Fruit fly (Drosophila melanogaster) whole organism, embryonic: ENCODE data around the gene Kdm5.

Experiments
- BEAF-32 ChIP-seq: fragments of 200-800 bp; sonication (Bioruptor generic); optimal IDR thresholded peaks from 3 replicates; lab custom pipeline; 2017; ENCODE audit warnings: missing biosample characterization, missing genetic modification characterization, mild to moderate bottlenecking, moderate library complexity, missing genetic modification reagents
- CG10147 ChIP-seq: fragments of 200-800 bp; sonication (Bioruptor generic); optimal IDR thresholded peaks from 2 replicates; lab custom pipeline; 2019; ENCODE audit warnings: missing biosample characterization, mild to moderate bottlenecking, missing genetic modification characterization, moderate library complexity
- CG12391 ChIP-seq: fragments of 200-800 bp; sonication (Bioruptor generic); optimal IDR thresholded peaks from 3 replicates; lab custom pipeline; 2018; ENCODE audit warnings: missing biosample characterization, mild to moderate bottlenecking, missing genetic modification characterization, moderate library complexity
- CG12942 ChIP-seq: fragments of 200-800 bp; sonication (Bioruptor generic); optimal IDR thresholded peaks from 3 replicates; lab custom pipeline; 2016; ENCODE audit warnings: missing biosample characterization, missing genetic modification characterization
- CG14965 ChIP-seq: fragments of 200-800 bp; sonication (Bioruptor generic); optimal IDR thresholded peaks from 2 replicates; lab custom pipeline; 2016; ENCODE audit warnings: missing biosample characterization, missing genetic modification characterization, borderline replicate concordance
- CG1529 ChIP-seq: fragments of 200-800 bp; sonication (Bioruptor generic); optimal IDR thresholded peaks from 3 replicates; lab custom pipeline; 2018; ENCODE audit warnings: missing biosample characterization, missing genetic modification characterization
- CG15696 ChIP-seq: fragments of 200-800 bp; sonication (Bioruptor generic); optimal IDR thresholded peaks from 2 replicates; lab custom pipeline; 2019; ENCODE audit warnings: missing biosample characterization, mild to moderate bottlenecking, missing genetic modification characterization, moderate library complexity
- CG17328 ChIP-seq: fragments of 200-800 bp; sonication (Bioruptor generic); IDR thresholded peaks from 2 replicates; pipeline ENCODE4 v1.3.6; 2022; ENCODE audit warnings: missing biosample characterization, missing genetic modification characterization
- CG18619 ChIP-seq: fragments of 200-800 bp; sonication (Bioruptor generic); optimal IDR thresholded peaks from 3 replicates; lab custom pipeline; 2017; ENCODE audit warnings: missing biosample characterization, mild to moderate bottlenecking, missing genetic modification characterization
- CG34422 ChIP-seq: fragments of 200-800 bp; sonication (Bioruptor generic); IDR thresholded peaks from 3 replicates; pipeline ENCODE4 v1.3.6; 2022; ENCODE audit warnings: missing biosample characterization, missing genetic modification characterization
- CG6689 ChIP-seq: fragments of 200-800 bp; sonication (Bioruptor generic); IDR thresholded peaks from 2 replicates; pipeline ENCODE4 v1.3.6; 2022; ENCODE audit warnings: missing biosample characterization, missing genetic modification characterization
- CHES-1-like ChIP-seq: fragments of 200-800 bp; sonication (Bioruptor generic); optimal IDR thresholded peaks from 2 replicates; lab custom pipeline; 2016; ENCODE audit warnings: missing biosample characterization, missing genetic modification characterization
- Camta ChIP-seq: fragments of 200-800 bp; sonication (Bioruptor generic); optimal IDR thresholded peaks from 2 replicates; lab custom pipeline; 2016; ENCODE audit warnings: missing biosample characterization, missing genetic modification characterization
- D19A ChIP-seq: fragments of 200-800 bp; optimal IDR thresholded peaks from 3 replicates; lab custom pipeline; 2019; ENCODE audit warnings: missing biosample characterization, mild to moderate bottlenecking, missing genetic modification characterization, moderate library complexity
- Drgx ChIP-seq: fragments of 200-800 bp; sonication (Bioruptor generic); IDR thresholded peaks from 2 replicates; pipeline ENCODE4 v1.3.6; 2022; ENCODE audit warnings: missing biosample characterization, missing genetic modification characterization
- E2f2 ChIP-seq: fragments of 200-800 bp; sonication (Bioruptor generic); IDR thresholded peaks from 2 replicates; pipeline ENCODE4 v1.3.6; 2022; ENCODE audit warnings: missing biosample characterization, missing genetic modification characterization
- H2.0 ChIP-seq: fragments of 200-800 bp; sonication (Bioruptor generic); IDR thresholded peaks from 2 replicates; pipeline ENCODE4 v1.3.6; 2022; ENCODE audit warnings: missing biosample characterization, missing genetic modification characterization
- Hmr ChIP-seq: fragments of 200-800 bp; sonication (Bioruptor generic); optimal IDR thresholded peaks from 3 replicates; lab custom pipeline; 2017; ENCODE audit warnings: mild to moderate bottlenecking, missing biosample characterization, missing genetic modification reagents, missing genetic modification characterization
- Med ChIP-seq: fragments of 200-800 bp; sonication (Bioruptor generic); peaks from one replicate; lab custom pipeline; 2016; ENCODE audit warnings: missing biosample characterization, missing genetic modification characterization, mild to moderate bottlenecking, inconsistent platforms, moderate library complexity
- Scr ChIP-seq: fragments of 200-800 bp; sonication (Bioruptor generic); IDR thresholded peaks from 2 replicates; pipeline ENCODE4 v1.3.6; 2022; ENCODE audit warnings: missing biosample characterization, missing genetic modification characterization; ENCODE audit not compliant: partially characterized antibody
- TFAM ChIP-seq: fragments of 200-800 bp; sonication (Bioruptor generic); optimal IDR thresholded peaks from 2 replicates; lab custom pipeline; 2017; ENCODE audit warnings: missing biosample characterization, missing genetic modification characterization, inconsistent platforms
- amos ChIP-seq: fragments of 200-800 bp; sonication (Bioruptor generic); IDR thresholded peaks from 2 replicates; pipeline ENCODE4 v1.3.6; 2022; ENCODE audit warnings: missing biosample characterization, missing genetic modification characterization; ENCODE audit not compliant: partially characterized antibody
- bbx ChIP-seq: fragments of 200-800 bp; sonication (Bioruptor generic); IDR thresholded peaks from 2 replicates; pipeline ENCODE4 v1.3.6; 2022; ENCODE audit warnings: missing biosample characterization, missing genetic modification characterization; ENCODE audit not compliant: partially characterized antibody
- crp ChIP-seq, 2 experiments: fragments of 200-800 bp; sonication (Bioruptor generic); optimal IDR thresholded peaks; 2 replicates in 1 of 2; 3 replicates in 1 of 2; lab custom pipeline; 2017; ENCODE audit warnings: missing biosample characterization in 2 of 2, missing genetic modification characterization in 2 of 2, mild to moderate bottlenecking in 1 of 2, moderate library complexity in 1 of 2
- ewg ChIP-seq: fragments of 200-800 bp; sonication (Bioruptor generic); optimal IDR thresholded peaks from 3 replicates; lab custom pipeline; 2017; ENCODE audit warnings: mild to moderate bottlenecking, missing biosample characterization, missing genetic modification reagents, missing genetic modification characterization
- fd3F ChIP-seq: fragments of 200-800 bp; sonication (Bioruptor generic); optimal IDR thresholded peaks from 2 replicates; lab custom pipeline; 2018; ENCODE audit warnings: missing biosample characterization, mild to moderate bottlenecking, missing genetic modification characterization, moderate library complexity
- ftz-f1 ChIP-seq: fragments of 200-800 bp; sonication (Bioruptor generic); optimal IDR thresholded peaks from 2 replicates; lab custom pipeline; 2016; ENCODE audit warnings: missing biosample characterization, missing genetic modification characterization
- lab ChIP-seq: fragments of 200-800 bp; sonication (Bioruptor generic); optimal IDR thresholded peaks from 3 replicates; lab custom pipeline; 2017; ENCODE audit warnings: missing biosample characterization, missing genetic modification characterization, mild to moderate bottlenecking, moderate library complexity, missing genetic modification reagents
- nau ChIP-seq: fragments of 200-800 bp; sonication (Bioruptor generic); optimal IDR thresholded peaks from 3 replicates; lab custom pipeline; 2017; ENCODE audit warnings: missing biosample characterization, mild to moderate bottlenecking, missing genetic modification characterization, missing genetic modification reagents
- odd ChIP-seq: fragments of 200-800 bp; sonication (Bioruptor generic); optimal IDR thresholded peaks from 2 replicates; lab custom pipeline; 2017; ENCODE audit warnings: missing biosample characterization, mild to moderate bottlenecking, missing genetic modification characterization
- pb ChIP-seq: fragments of 200-800 bp; sonication (Bioruptor generic); optimal IDR thresholded peaks from 3 replicates; lab custom pipeline; 2016; ENCODE audit warnings: missing biosample characterization, missing genetic modification characterization
- pita ChIP-seq: fragments of 200-800 bp; sonication (Bioruptor generic); optimal IDR thresholded peaks from 2 replicates; lab custom pipeline; 2017; ENCODE audit warnings: missing biosample characterization, mild to moderate bottlenecking, missing genetic modification characterization
- prd ChIP-seq, 3 experiments: fragments of >200 bp in 2 of 3; fragments of 200-800 bp in 1 of 3; sonication (Bioruptor generic) in 1 of 3; optimal IDR thresholded peaks in 2 of 3; IDR thresholded peaks in 1 of 3; 2 replicates in 2 of 3; 3 replicates in 1 of 3; pipeline versions ENCODE4 v1.3.6 to Lab custom; 2017 to 2022; ENCODE audit warnings: missing biosample characterization in 1 of 3, missing genetic modification characterization in 1 of 3
- ranshi ChIP-seq: fragments of 200-800 bp; sonication (Bioruptor generic); IDR thresholded peaks from 2 replicates; pipeline ENCODE4 v1.3.6; 2022; ENCODE audit warnings: missing biosample characterization, missing genetic modification characterization
- row ChIP-seq: fragments of 200-800 bp; sonication (Bioruptor generic); IDR thresholded peaks from 3 replicates; pipeline ENCODE4 v1.3.6; 2022; ENCODE audit warnings: missing biosample characterization, missing genetic modification characterization
- scrt ChIP-seq: fragments of 200-800 bp; sonication (Bioruptor generic); optimal IDR thresholded peaks from 2 replicates; lab custom pipeline; 2018; ENCODE audit warnings: missing biosample characterization, mild to moderate bottlenecking, missing genetic modification characterization, moderate library complexity
- sens ChIP-seq: fragments of 200-800 bp; sonication (Bioruptor generic); peaks from one replicate; lab custom pipeline; 2016; ENCODE audit warnings: missing biosample characterization, missing genetic modification characterization
- sna ChIP-seq: fragments of 200-800 bp; sonication (Bioruptor generic); IDR thresholded peaks from 2 replicates; pipeline ENCODE4 v1.3.6; 2022; ENCODE audit warnings: missing biosample characterization, missing genetic modification characterization; ENCODE audit not compliant: partially characterized antibody
- stc ChIP-seq: fragments of 200-800 bp; sonication (Bioruptor generic); IDR thresholded peaks from 2 replicates; pipeline ENCODE4 v1.3.6; 2022; ENCODE audit warnings: missing biosample characterization, missing genetic modification characterization
- stwl ChIP-seq: fragments of 200-800 bp; sonication (Bioruptor generic); optimal IDR thresholded peaks from 3 replicates; lab custom pipeline; 2018; ENCODE audit warnings: missing biosample characterization, mild to moderate bottlenecking, missing genetic modification characterization, moderate library complexity
- sug ChIP-seq: fragments of 200-800 bp; optimal IDR thresholded peaks from 2 replicates; lab custom pipeline; 2019; ENCODE audit warnings: missing biosample characterization, mild to moderate bottlenecking, missing genetic modification characterization, moderate library complexity
- toy ChIP-seq: fragments of 200-800 bp; sonication (Bioruptor generic); IDR thresholded peaks from 2 replicates; pipeline ENCODE4 v1.3.6; 2022; ENCODE audit warnings: missing biosample characterization, missing genetic modification characterization
- zfh1 ChIP-seq: fragments of 200-800 bp; sonication (Bioruptor generic); IDR thresholded peaks from 3 replicates; pipeline ENCODE4 v1.3.6; 2022; ENCODE audit warnings: missing biosample characterization, missing genetic modification characterization

Gene Kdm5

DNA sequence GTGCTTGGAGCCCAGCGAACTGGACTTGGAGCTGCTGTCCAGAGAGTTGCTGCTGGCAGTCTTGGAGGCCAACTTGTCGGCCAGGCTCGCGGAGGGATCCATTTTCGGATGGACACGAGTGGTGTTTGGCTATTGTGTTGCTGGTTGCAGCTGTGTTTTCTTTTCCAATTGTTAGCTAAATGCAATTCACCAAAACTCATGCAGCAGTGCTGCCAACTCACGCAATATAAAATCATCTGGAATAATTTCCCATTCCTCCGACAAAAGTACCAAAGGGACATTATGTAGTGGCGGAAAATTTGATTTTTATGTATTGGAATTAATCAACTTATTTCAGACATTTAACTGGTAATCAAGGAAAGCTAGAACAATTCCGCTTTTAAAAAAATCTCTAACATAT is 37.4 kb upstream of the Kdm5 start, which contains the start of gene mtm (continued):
- TF ChIP-seq pb (no peak), sna (0 out of 2 replicates have a peak, but pooled peaks have one; percentile 30), prd (optimal IDR thresholded peaks at IDR 0.05; lab: Kevin White, UChicago) (no peak), prd (GFP tag; IDR thresholded peaks at IDR 0.05; lab: Robert Waterston, UW) (no peak), bbx (no peak; the same call in 1 of the 2 replicates), CHES-1-like (GFP tag; lab: Kevin White, UChicago) (no peak), amos (peak; percentile 18; the same call in 1 of the 2 replicates), scrt (GFP tag; lab: Kevin White, UChicago) (no peak)

DNA sequence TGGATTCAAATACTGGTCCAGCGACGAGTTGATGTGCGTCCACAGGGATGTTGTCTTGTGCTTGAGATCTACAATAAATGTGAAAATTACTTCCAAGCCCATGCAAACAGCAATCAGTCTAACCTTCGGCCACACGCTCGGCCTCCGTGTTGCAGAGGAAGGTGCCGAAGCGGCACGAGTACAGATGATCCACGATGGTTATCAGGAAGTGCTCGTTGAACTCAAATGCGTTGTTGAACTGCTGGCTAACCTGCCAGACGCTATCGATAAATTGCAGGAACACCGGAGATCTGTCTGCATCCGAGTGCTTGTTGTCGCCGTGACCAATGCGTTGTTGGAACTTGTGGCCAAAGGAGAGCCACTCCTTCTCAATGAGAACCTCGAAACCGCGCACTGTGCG is 35.9 kb upstream of the Kdm5 start:
- no peak for TF ChIP-seq BEAF-32 (GFP tag; lab: Kevin White, UChicago)

DNA sequence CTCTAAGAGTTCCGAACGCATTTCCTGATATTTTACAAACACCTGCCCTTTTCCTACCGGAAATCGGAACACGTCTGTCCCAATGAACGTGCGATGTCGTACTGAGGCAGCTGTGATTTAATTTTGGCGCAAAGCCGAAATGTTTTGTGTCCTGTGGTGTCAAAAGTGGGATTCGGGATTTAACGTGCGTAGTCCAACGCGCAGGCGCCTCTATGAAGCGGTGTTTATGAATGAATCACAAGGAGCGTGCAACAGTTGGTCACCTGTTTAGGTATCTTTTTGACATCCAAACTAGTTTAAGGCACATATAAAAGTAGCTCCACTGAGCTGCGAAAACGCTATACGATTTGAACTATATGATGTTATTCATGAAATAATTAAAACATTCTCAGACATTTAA is 35.0 kb upstream of the Kdm5 start, which contains the start of gene CG9109:
Gene CG9109 (minus strand): TSS at position 80 of the 400 bp plus-strand sequence.
- no peak for TF ChIP-seq H2.0 (GFP tag; lab: Robert Waterston, UW)
- no peak for TF ChIP-seq Camta (GFP tag; lab: Kevin White, UChicago)
- TF ChIP-seq ewg (GFP tag; lab: Kevin White, UChicago): peak; percentile 55
- TF ChIP-seq ftz-f1 (GFP tag; lab: Kevin White, UChicago): no peak
- TF ChIP-seq pita (GFP tag; lab: Kevin White, UChicago): no peak
- TF ChIP-seq scrt (GFP tag; lab: Kevin White, UChicago): peak; percentile 77
- no peak for TF ChIP-seq crp (GFP tag; optimal IDR thresholded peaks at IDR 0.05; lab: Kevin White, UChicago)
- TF ChIP-seq CG15696 (tag; lab: Kevin White, UChicago): no peak
- TF ChIP-seq CG14965 (GFP tag; lab: Kevin White, UChicago): no peak
- TF ChIP-seq CG1529 (GFP tag; lab: Kevin White, UChicago): no peak

DNA sequence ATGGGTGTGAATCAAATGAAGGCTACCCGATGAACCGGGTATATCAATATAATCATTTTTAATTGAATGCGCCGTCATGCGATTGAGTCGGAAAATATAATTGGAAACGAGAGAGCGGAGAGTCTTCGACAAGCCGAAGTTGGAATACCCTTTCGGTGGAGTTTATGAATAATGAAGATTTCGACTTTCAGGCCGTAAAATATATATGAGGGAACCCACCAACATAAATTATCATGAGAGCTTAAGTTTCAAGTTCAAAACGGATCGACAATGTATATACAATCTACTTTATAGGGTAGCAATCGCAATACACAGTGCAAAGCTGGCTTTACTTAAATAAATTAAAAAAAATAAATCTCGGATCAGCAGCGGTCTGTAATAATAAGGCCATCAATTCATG is 32.5 kb upstream of the Kdm5 start:
- TF ChIP-seq sens (GFP tag; lab: Kevin White, UChicago) (peak; percentile 42), CG18619 (no peak), odd (GFP tag; lab: Kevin White, UChicago) (no peak), sug (tag; lab: Kevin White, UChicago) (no peak), Drgx (peak; percentile 45; the same call in 1 of the 2 replicates), row (GFP tag; lab: Robert Waterston, UW) (peak; percentile 34; the same call in 2 of the 3 replicates), Med (GFP tag; lab: Kevin White, UChicago) (peak; percentile 3), prd (optimal IDR thresholded peaks at IDR 0.05; lab: Kevin White, UChicago) (no peak), prd (GFP tag; IDR thresholded peaks at IDR 0.05; lab: Robert Waterston, UW) (0 out of 3 replicates have a peak, but pooled peaks have one; percentile 15), D19A (peak; percentile 67), Scr (GFP tag; lab: Robert Waterston, UW) (no peak)

DNA sequence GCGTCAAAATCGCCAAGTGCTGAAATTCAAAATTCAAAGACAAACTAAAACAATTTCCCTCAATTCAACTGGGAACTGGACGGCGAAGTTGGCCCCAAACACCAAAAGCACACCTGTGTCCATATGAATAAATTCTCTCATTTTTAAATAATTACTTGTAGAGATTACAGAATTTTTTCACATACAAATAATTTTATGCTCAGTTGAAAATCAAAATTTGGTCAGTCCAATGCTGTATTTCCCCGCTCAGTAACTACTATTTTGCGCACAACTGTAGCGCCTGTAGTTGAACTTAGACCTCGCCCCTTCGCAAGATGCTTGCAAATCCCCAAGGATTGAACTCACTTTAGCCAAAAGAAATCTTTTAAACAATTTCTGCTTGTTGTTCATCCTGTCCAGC is 29.4 kb upstream of the Kdm5 start:
- TF ChIP-seq fd3F (GFP tag; lab: Kevin White, UChicago) (no peak), toy (GFP tag; lab: Robert Waterston, UW) (no peak), stc (GFP tag; lab: Robert Waterston, UW) (no peak), TFAM (GFP tag; lab: Kevin White, UChicago) (no peak), lab (GFP tag; lab: Kevin White, UChicago) (peak; percentile 17), CG34422 (GFP tag; lab: Robert Waterston, UW) (no peak), Hmr (GFP tag; lab: Kevin White, UChicago) (peak; percentile 12), CG10147 (GFP tag; lab: Kevin White, UChicago) (no peak), ranshi (no peak; the same call in 1 of the 2 replicates), E2f2 (0 out of 2 replicates have a peak, but pooled peaks have one; percentile 11), zfh1 (GFP tag; lab: Robert Waterston, UW) (peak; percentile 37; the same call in 1 of the 3 replicates), CG17328 (GFP tag; lab: Robert Waterston, UW) (peak; percentile 68), row (GFP tag; lab: Robert Waterston, UW) (peak; percentile 61), stwl (tag; lab: Kevin White, UChicago) (no peak), CG12942 (GFP tag; lab: Kevin White, UChicago) (no peak), nau (GFP tag; lab: Kevin White, UChicago) (no peak), CG12391 (tag; lab: Kevin White, UChicago) (peak; percentile 23), CG6689 (GFP tag; lab: Robert Waterston, UW) (no peak)
